Worm (Caenorhabditis elegans): Measurements from ENCODE around the gene D1046.2.

DNA sequence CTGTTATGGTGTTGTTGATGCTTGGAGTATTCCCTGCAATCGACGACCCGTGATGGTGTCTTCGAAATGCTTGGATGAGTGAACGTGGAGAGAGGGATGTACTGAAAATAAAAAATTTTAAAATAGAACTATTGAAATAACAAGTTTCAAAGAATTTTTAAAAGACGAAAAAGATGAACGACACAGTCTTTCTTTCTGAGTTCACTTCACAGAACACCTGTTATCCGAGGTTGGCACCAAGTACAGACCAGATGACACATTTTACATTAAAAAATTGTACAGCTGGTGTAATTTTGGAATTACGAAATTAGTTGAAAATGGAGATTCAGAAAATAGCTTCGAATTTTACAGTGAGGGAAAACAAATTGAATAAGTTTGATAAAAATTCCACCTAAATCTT, 7.1 kb downstream of the D1046.2 start, which contains the start of gene rap-1:
- TF ChIP-seq ama-1 (optimal IDR thresholded peaks at IDR 0.05), result no peak
- no peak for TF ChIP-seq ama-1 (GFP tag; optimal IDR thresholded peaks at IDR 0.05)
- TF ChIP-seq ceh-79 (tag; optimal IDR thresholded peaks at IDR 0.05), result no peak
- no peak for TF ChIP-seq F49E8.2 (tag; optimal IDR thresholded peaks at IDR 0.05; ENCODE audit: insufficient read depth)
- no peak for TF ChIP-seq rec-8 (tag; optimal IDR thresholded peaks at IDR 0.05)
- no peak for TF ChIP-seq hlh-12 (tag; optimal IDR thresholded peaks at IDR 0.05)
- no peak for TF ChIP-seq Y79H2A.3 (GFP tag; conservative IDR thresholded peaks at IDR 0.05)
- no peak for TF ChIP-seq ztf-25 (GFP tag; IDR thresholded peaks at IDR 0.05)
